Fruit fly (Drosophila melanogaster) whole organism, wandering third instar larva: ENCODE measurements around the gene CG32305.

ENCODE experiments used
- Abd-B ChIP-seq: fragments of >200 bp; optimal IDR thresholded peaks from 2 replicates; lab custom pipeline; 2017; ENCODE audit warnings: missing biosample characterization, missing genetic modification characterization
- Dfd ChIP-seq: fragments of >200 bp; optimal IDR thresholded peaks from 2 replicates; lab custom pipeline; 2017; ENCODE audit warnings: missing biosample characterization, missing genetic modification characterization
- OdsH ChIP-seq: fragments of 200-800 bp; sonication (Bioruptor generic); optimal IDR thresholded peaks from 2 replicates; lab custom pipeline; 2016; ENCODE audit warnings: missing biosample characterization, mild to moderate bottlenecking, missing genetic modification characterization
- br ChIP-seq: fragments of 200-800 bp; sonication (Bioruptor generic); optimal IDR thresholded peaks from 2 replicates; lab custom pipeline; 2016; ENCODE audit warnings: missing biosample characterization, missing genetic modification characterization
- dl ChIP-seq, 2 experiments: fragments of 175-275, 200-275 bp in 1 of 2; fragments of 200-275 bp in 1 of 2; sonication (Bioruptor generic); optimal IDR thresholded peaks; lab custom pipeline; 2018; ENCODE audit warnings: mild to moderate bottlenecking in 2 of 2, missing biosample characterization in 2 of 2, missing genetic modification characterization in 2 of 2, moderate library complexity in 2 of 2; ENCODE audit not compliant: partially characterized antibody in 2 of 2, insufficient read depth in 1 of 2
- h ChIP-seq: fragments of 200-800 bp; sonication (Bioruptor generic); optimal IDR thresholded peaks from 3 replicates; lab custom pipeline; 2016; ENCODE audit warnings: missing biosample characterization, mild to moderate bottlenecking, missing genetic modification characterization
- jim ChIP-seq: fragments of 175-275, 200-325 bp; sonication (Bioruptor generic); optimal IDR thresholded peaks from 2 replicates; lab custom pipeline; 2016; ENCODE audit warnings: missing biosample characterization, mild to moderate bottlenecking, missing genetic modification characterization
- lola ChIP-seq: fragments of >200 bp; optimal IDR thresholded peaks from 2 replicates; lab custom pipeline; 2017; ENCODE audit warnings: missing biosample characterization, missing genetic modification characterization
- pan ChIP-seq: fragments of >200 bp; optimal IDR thresholded peaks from 2 replicates; lab custom pipeline; 2017
- psq ChIP-seq: fragments of 200-800 bp; sonication (Bioruptor generic); optimal IDR thresholded peaks from 3 replicates; lab custom pipeline; 2017; ENCODE audit warnings: missing biosample characterization, mild to moderate bottlenecking, missing genetic modification characterization, moderate library complexity
- sage ChIP-seq: fragments of 200-800 bp; sonication (Bioruptor generic); optimal IDR thresholded peaks from 2 replicates; lab custom pipeline; 2016; ENCODE audit warnings: missing biosample characterization, mild to moderate bottlenecking, missing genetic modification characterization
- tai ChIP-seq: sonication (Bioruptor generic); optimal IDR thresholded peaks from 2 replicates; lab custom pipeline; 2016; ENCODE audit warnings: missing biosample characterization, missing genetic modification characterization

DNA sequence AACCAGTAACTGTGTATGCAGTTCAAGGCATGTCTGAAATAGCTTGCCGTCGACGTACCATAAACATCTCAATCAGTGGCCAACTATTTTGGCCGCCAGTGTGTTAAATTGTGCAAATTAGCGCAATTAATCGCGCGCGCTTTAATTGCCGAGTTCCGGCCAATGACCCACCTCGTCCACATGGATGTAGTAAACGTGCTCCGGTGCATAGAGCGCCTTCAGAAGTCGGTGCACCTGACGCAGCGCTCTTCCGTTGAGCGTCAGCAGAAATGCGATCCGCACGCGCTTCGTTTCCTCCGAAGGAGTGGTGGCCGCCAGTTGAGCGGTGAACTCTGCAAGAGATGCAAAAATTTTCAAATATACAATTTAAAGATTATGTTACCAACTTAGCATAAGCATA is 12.8 kb downstream of the CG32305 start:
- TF ChIP-seq Dfd (GFP tag; lab: Kevin White, UChicago) (no peak), h (GFP tag; lab: Kevin White, UChicago) (no peak), psq (no peak), OdsH (GFP tag; lab: Kevin White, UChicago) (no peak), lola (GFP tag; lab: Kevin White, UChicago) (no peak), br (GFP tag; lab: Kevin White, UChicago) (no peak), pan (lab: Kevin White, UChicago) (no peak), sage (GFP tag; lab: Kevin White, UChicago) (no peak), Abd-B (GFP tag; lab: Kevin White, UChicago) (no peak), jim (no peak), tai (GFP tag; lab: Kevin White, UChicago) (no peak), dl (GFP tag; optimal IDR thresholded peaks at IDR 0.05; lab: Kevin White, UChicago; ENCODE audit: insufficient read depth in 1 of 2, partially characterized antibody in 2 of 2) (no peak)
